Fruit fly (Drosophila melanogaster): Measurements from ENCODE around the gene CG46412.

DNA sequence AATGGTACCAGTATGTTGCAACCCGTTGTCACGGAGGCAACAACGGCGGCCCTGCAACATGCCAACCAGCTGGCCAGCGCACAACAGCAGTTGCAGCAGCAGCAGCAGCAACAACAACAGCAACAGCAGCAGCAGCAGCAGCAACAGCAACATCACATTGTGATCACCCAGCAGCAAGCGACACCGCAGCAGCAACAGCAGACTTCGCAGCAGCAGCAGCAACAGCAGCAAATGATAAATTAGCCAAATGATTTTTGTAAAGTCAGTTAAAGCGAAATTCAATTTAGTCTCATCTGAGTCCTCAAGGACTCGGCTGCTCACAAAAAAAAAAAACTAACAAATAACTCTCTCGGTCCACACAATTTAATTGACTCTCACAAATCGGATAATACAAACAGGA, 40.4 kb upstream of the CG46412 start:
- TF ChIP-seq CG16779 (tag; optimal IDR thresholded peaks at IDR 0.05): no peak
- TF ChIP-seq CG1621 (tag; optimal IDR thresholded peaks at IDR 0.05): no peak
- no peak for TF ChIP-seq Met (GFP tag; optimal IDR thresholded peaks at IDR 0.05)
